Fruit fly (Drosophila melanogaster): Measurements from ENCODE around the gene CG3337.
A peak's percentile ranks its signal among the peaks of the same experiment; 100 is the strongest.

CG3337 gene

dm6 chr3R:21269923-21270322 lies 46.5 kb upstream of the CG3337 start, which contains the start of the genes AP-2sigma and Idi (continued):
- TF ChIP-seq CG8119 (GFP tag; IDR thresholded peaks at IDR 0.05) (no peak), Eip78C (GFP tag) (no peak), acj6 (GFP tag; optimal IDR thresholded peaks at IDR 0.05) (no peak), net (GFP tag; optimal IDR thresholded peaks at IDR 0.05) (no peak), fkh (GFP tag; optimal IDR thresholded peaks at IDR 0.05) (peak; percentile 82), fd59A (GFP tag; optimal IDR thresholded peaks at IDR 0.05) (no peak), Eip75B (GFP tag; optimal IDR thresholded peaks at IDR 0.05) (peak; percentile 1), CG4318 (GFP tag; optimal IDR thresholded peaks at IDR 0.05) (no peak), lz (GFP tag; optimal IDR thresholded peaks at IDR 0.05) (peak; percentile 35), dsx (GFP tag; optimal IDR thresholded peaks at IDR 0.05; ENCODE audit: poor library complexity, severe bottlenecking) (no peak), CG10631 (GFP tag; optimal IDR thresholded peaks at IDR 0.05) (no peak), Sox14 (GFP tag; optimal IDR thresholded peaks at IDR 0.05) (peak; percentile 61), CG8632 (GFP tag; optimal IDR thresholded peaks at IDR 0.05) (no peak), CG8319 (GFP tag; optimal IDR thresholded peaks at IDR 0.05) (no peak), Sox15 (GFP tag; optimal IDR thresholded peaks at IDR 0.05) (no peak), Hr39 (GFP tag; optimal IDR thresholded peaks at IDR 0.05) (no peak), CG6808 (GFP tag; optimal IDR thresholded peaks at IDR 0.05) (no peak), Ets96B (tag; optimal IDR thresholded peaks at IDR 0.05) (no peak), spab (GFP tag; optimal IDR thresholded peaks at IDR 0.05) (no peak), eg (GFP tag; IDR thresholded peaks at IDR 0.05) (no peak), vri (GFP tag; optimal IDR thresholded peaks at IDR 0.05) (peak; percentile 66)

DNA sequence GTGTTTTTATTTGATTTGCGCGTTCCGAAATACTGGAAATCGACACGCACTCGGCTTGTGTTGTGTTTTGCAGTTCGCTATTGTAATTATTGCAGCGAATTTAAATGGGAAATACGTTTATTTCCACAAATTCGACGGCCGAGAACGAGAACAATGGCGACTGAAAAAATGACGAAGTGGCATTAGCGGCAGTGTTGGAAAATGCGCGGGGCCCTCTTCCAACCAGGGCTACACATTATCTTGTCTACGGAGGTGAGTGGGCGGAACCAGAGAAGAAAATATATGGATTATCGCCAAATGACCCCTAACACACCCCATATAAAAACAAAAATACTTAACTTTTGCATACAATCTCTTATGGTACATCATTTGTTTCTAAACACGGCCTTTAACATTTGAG lies 45.5 kb upstream of the CG3337 start, which contains the start of gene Rab1:
Gene Rab1, minus strand, starts transcription at position 188 of the 400 bp plus-strand sequence.
- TF ChIP-seq Blimp-1 (GFP tag; optimal IDR thresholded peaks at IDR 0.05) (peak; percentile 59), salr (GFP tag; optimal IDR thresholded peaks at IDR 0.05) (no peak), CG3032 (tag; optimal IDR thresholded peaks at IDR 0.05) (peak; percentile 20), CG3919 (GFP tag; optimal IDR thresholded peaks at IDR 0.05) (peak; percentile 59), CG4318 (GFP tag; optimal IDR thresholded peaks at IDR 0.05) (no peak), CG6854 (GFP tag; optimal IDR thresholded peaks at IDR 0.05) (peak; percentile 42), CG6163 (GFP tag; IDR thresholded peaks at IDR 0.05) (no peak), CG8319 (GFP tag; optimal IDR thresholded peaks at IDR 0.05) (peak; percentile 29), ss (GFP tag; optimal IDR thresholded peaks at IDR 0.05) (peak in 1 of 2 experiments; percentile 43), CG16779 (tag; optimal IDR thresholded peaks at IDR 0.05) (no peak), CG34406 (GFP tag; optimal IDR thresholded peaks at IDR 0.05) (peak; percentile 39), net (GFP tag; optimal IDR thresholded peaks at IDR 0.05) (peak; percentile 26), svp (GFP tag) (peak; percentile 97), fd59A (GFP tag; optimal IDR thresholded peaks at IDR 0.05) (no peak), Lpt (GFP tag; optimal IDR thresholded peaks at IDR 0.05) (no peak), CG6276 (GFP tag; optimal IDR thresholded peaks at IDR 0.05) (no peak), topi (GFP tag; optimal IDR thresholded peaks at IDR 0.05) (peak; percentile 44), dac (GFP tag; optimal IDR thresholded peaks at IDR 0.05) (no peak), OdsH (GFP tag; optimal IDR thresholded peaks at IDR 0.05) (no peak), Hr39 (GFP tag; optimal IDR thresholded peaks at IDR 0.05) (peak; percentile 33), CG11902 (GFP tag; optimal IDR thresholded peaks at IDR 0.05) (no peak), Sox15 (GFP tag; optimal IDR thresholded peaks at IDR 0.05) (peak; percentile 8), Eip75B (GFP tag; optimal IDR thresholded peaks at IDR 0.05) (peak; percentile 41), CG6808 (GFP tag; optimal IDR thresholded peaks at IDR 0.05) (peak; percentile 19), eg (GFP tag; IDR thresholded peaks at IDR 0.05) (0 out of 3 replicates have a peak, but pooled peaks have one; percentile 28), CG11762 (GFP tag; optimal IDR thresholded peaks at IDR 0.05; ENCODE audit: insufficient read depth) (no peak), acj6 (GFP tag; optimal IDR thresholded peaks at IDR 0.05) (peak; percentile 36), fkh (GFP tag; optimal IDR thresholded peaks at IDR 0.05) (peak; percentile 63), Met (GFP tag; optimal IDR thresholded peaks at IDR 0.05) (no peak), CG9139 (GFP tag; optimal IDR thresholded peaks at IDR 0.05) (peak; percentile 7), pdm3 (GFP tag; optimal IDR thresholded peaks at IDR 0.05) (peak; percentile 51), CG31627 (GFP tag; optimal IDR thresholded peaks at IDR 0.05) (peak; percentile 31), Hr4 (GFP tag; optimal IDR thresholded peaks at IDR 0.05) (peak; percentile 13), CG8632 (GFP tag; optimal IDR thresholded peaks at IDR 0.05) (no peak), CG7368 (GFP tag; optimal IDR thresholded peaks at IDR 0.05) (peak; percentile 5), Gug (GFP tag; IDR thresholded peaks at IDR 0.05) (no peak), Hr38 (GFP tag; optimal IDR thresholded peaks at IDR 0.05) (no peak), CG10669 (GFP tag; optimal IDR thresholded peaks at IDR 0.05) (no peak), Sox102F (GFP tag; optimal IDR thresholded peaks at IDR 0.05) (peak; percentile 44), lz (GFP tag; optimal IDR thresholded peaks at IDR 0.05) (peak; percentile 38)
